Fruit fly (Drosophila melanogaster): ENCODE results near the gene CG3808.

CG3808 gene

dm6 chr3L:19013086-19013752 is 12.8 kb upstream of the CG3808 start:
- TF ChIP-seq chinmo (GFP tag; IDR thresholded peaks at IDR 0.05; ENCODE audit: partially characterized antibody), result peak; percentile 78; the same call in 1 of the 4 replicates
- TF ChIP-seq Awh (GFP tag; IDR thresholded peaks at IDR 0.05), result peak; percentile 95
- TF ChIP-seq Nf-YC (tag; optimal IDR thresholded peaks at IDR 0.05), result no peak
- no peak for TF ChIP-seq prd (optimal IDR thresholded peaks at IDR 0.05)
- 0 out of 3 replicates have a peak, but pooled peaks have one; percentile 10 for TF ChIP-seq prd (GFP tag; IDR thresholded peaks at IDR 0.05)
- peak; percentile 74 for TF ChIP-seq pros (GFP tag; optimal IDR thresholded peaks at IDR 0.05)
- peak; percentile 84 for TF ChIP-seq abd-A (tag; optimal IDR thresholded peaks at IDR 0.05)
- peak; percentile 50 for TF ChIP-seq CG15269 (tag; optimal IDR thresholded peaks at IDR 0.05)
- TF ChIP-seq grn (GFP tag; optimal IDR thresholded peaks at IDR 0.05), result peak; percentile 66
- no peak for TF ChIP-seq CG7963 (GFP tag; IDR thresholded peaks at IDR 0.05; ENCODE audit: partially characterized antibody)
- TF ChIP-seq CG16779 (GFP tag; IDR thresholded peaks at IDR 0.05), result no peak
- TF ChIP-seq knrl (GFP tag; IDR thresholded peaks at IDR 0.05; ENCODE audit: partially characterized antibody), result no peak
- TF ChIP-seq CG17912 (GFP tag; optimal IDR thresholded peaks at IDR 0.05), result no peak
- peak in 1 of 2 experiments; percentile 72 for TF ChIP-seq Hr78 (GFP tag; optimal IDR thresholded peaks at IDR 0.05)
- no peak for TF ChIP-seq ab (GFP tag; optimal IDR thresholded peaks at IDR 0.05)
- TF ChIP-seq salm (tag; optimal IDR thresholded peaks at IDR 0.05), result peak; percentile 0
- peak; percentile 66 for TF ChIP-seq CG10543 (GFP tag; optimal IDR thresholded peaks at IDR 0.05)
- TF ChIP-seq ci (GFP tag; IDR thresholded peaks at IDR 0.05), result 0 out of 3 replicates have a peak, but pooled peaks have one; percentile 11
- TF ChIP-seq crol (GFP tag; IDR thresholded peaks at IDR 0.05), result peak; percentile 29; the same call in 1 of the 2 replicates
- peak in 1 of 2 experiments; percentile 22 for TF ChIP-seq Eip74EF (GFP tag; optimal IDR thresholded peaks at IDR 0.05)
- TF ChIP-seq ttk (GFP tag; IDR thresholded peaks at IDR 0.05), result no peak
- no peak for TF ChIP-seq CG31365 (tag; optimal IDR thresholded peaks at IDR 0.05)
- no peak for TF ChIP-seq ems (GFP tag; optimal IDR thresholded peaks at IDR 0.05)
- peak; percentile 21 for TF ChIP-seq gsb-n (tag; optimal IDR thresholded peaks at IDR 0.05)
- peak; percentile 84 for TF ChIP-seq vvl (GFP tag; IDR thresholded peaks at IDR 0.05)
- 0 out of 3 replicates have a peak, but pooled peaks have one; percentile 67 for TF ChIP-seq CG2199 (GFP tag; IDR thresholded peaks at IDR 0.05)
- no peak for TF ChIP-seq CG3281 (GFP tag; optimal IDR thresholded peaks at IDR 0.05)
- no peak for TF ChIP-seq CG31224 (GFP tag; IDR thresholded peaks at IDR 0.05)
- TF ChIP-seq h (optimal IDR thresholded peaks at IDR 0.05), result no peak
- no peak for TF ChIP-seq Rx (GFP tag; IDR thresholded peaks at IDR 0.05)
- no peak for TF ChIP-seq jigr1 (GFP tag; IDR thresholded peaks at IDR 0.05)
- TF ChIP-seq Med (GFP tag), result peak; percentile 43
- peak; percentile 77 for TF ChIP-seq oc (tag; optimal IDR thresholded peaks at IDR 0.05)
- 0 out of 2 replicates have a peak, but pooled peaks have one; percentile 6 for TF ChIP-seq CG11247 (GFP tag; IDR thresholded peaks at IDR 0.05)
- peak; percentile 61; the same call in 1 of the 2 replicates for TF ChIP-seq CG7372 (GFP tag; IDR thresholded peaks at IDR 0.05)
- TF ChIP-seq tgo (GFP tag; IDR thresholded peaks at IDR 0.05), result no peak
- TF ChIP-seq sens (GFP tag), result peak; percentile 72
- TF ChIP-seq Poxn (GFP tag; IDR thresholded peaks at IDR 0.05), result no peak
- 0 out of 2 replicates have a peak, but pooled peaks have one; percentile 16 for TF ChIP-seq chm (GFP tag; IDR thresholded peaks at IDR 0.05)
- no peak for TF ChIP-seq CG14050 (GFP tag; IDR thresholded peaks at IDR 0.05)
- no peak for TF ChIP-seq CG18619 (GFP tag; optimal IDR thresholded peaks at IDR 0.05)

dm6 chr3L:19011174-19011573 is 10.8 kb upstream of the CG3808 start:
- TF ChIP-seq HLH3B (GFP tag; IDR thresholded peaks at IDR 0.05), result no peak
- TF ChIP-seq NK7.1 (GFP tag; optimal IDR thresholded peaks at IDR 0.05), result no peak
- no peak for TF ChIP-seq Optix (GFP tag; IDR thresholded peaks at IDR 0.05)
- TF ChIP-seq Hand (GFP tag; optimal IDR thresholded peaks at IDR 0.05), result no peak
- peak; percentile 40 for TF ChIP-seq sens (GFP tag)
- TF ChIP-seq Drgx (GFP tag; IDR thresholded peaks at IDR 0.05), result peak; percentile 66; the same call in 1 of the 2 replicates
